Worm (Caenorhabditis elegans): ENCODE measurements around the gene usp-46.

DNA sequence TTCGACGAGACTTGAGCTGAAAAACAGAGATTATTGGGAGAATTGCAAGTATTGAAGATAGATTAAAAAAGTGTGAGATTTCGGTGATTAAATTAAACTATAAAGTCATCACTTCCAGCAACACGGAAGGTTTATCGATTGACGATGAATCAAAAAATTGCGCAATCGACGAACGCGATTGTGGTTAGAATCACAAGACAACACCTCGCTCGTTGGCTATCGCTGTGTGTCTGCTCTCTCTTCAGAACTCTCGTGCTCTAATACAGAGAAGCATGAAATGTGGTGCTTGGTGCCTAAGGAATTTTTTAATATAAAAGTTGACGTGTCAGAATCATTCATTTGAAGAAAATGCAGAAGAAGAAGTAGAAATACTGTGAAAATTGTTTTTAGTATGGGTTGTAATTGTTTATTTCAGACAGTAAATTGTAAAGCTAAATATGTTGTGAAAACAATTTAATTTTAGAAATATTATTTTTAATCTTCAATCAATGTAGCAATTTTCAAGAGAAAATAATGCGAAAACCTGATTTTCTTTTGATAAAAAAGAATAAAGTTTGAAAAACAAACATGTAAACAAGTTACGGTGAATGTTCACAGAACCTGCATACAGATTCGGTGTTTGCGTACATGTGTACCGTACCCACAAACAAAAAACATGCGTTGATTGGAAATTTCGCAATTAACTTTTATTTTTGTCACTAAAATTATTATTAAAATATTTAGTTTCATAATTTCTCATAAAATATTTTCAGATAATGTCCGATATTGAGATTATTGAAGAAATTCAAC, 50.9 kb downstream of the usp-46 start, which contains the start of the genes ZK632.10 and ZK632.11:
- TF ChIP-seq dmd-4 (tag; optimal IDR thresholded peaks at IDR 0.05; ENCODE audit: borderline replicate concordance) (no peak), ama-1 (optimal IDR thresholded peaks at IDR 0.05) (no peak), F13H6.1 (tag; optimal IDR thresholded peaks at IDR 0.05) (no peak), fkh-10 (GFP tag; optimal IDR thresholded peaks at IDR 0.05) (no peak), tbx-2 (tag; optimal IDR thresholded peaks at IDR 0.05) (no peak), K02D7.2 (tag; optimal IDR thresholded peaks at IDR 0.05) (no peak), pat-9 (tag; optimal IDR thresholded peaks at IDR 0.05) (no peak), fkh-6 (tag; optimal IDR thresholded peaks at IDR 0.05) (no peak), ceh-31 (tag; optimal IDR thresholded peaks at IDR 0.05) (no peak), ceh-34 (tag; optimal IDR thresholded peaks at IDR 0.05) (no peak), dve-1 (tag; optimal IDR thresholded peaks at IDR 0.05) (no peak), zip-5 (tag; optimal IDR thresholded peaks at IDR 0.05) (no peak), K09A11.1 (tag; optimal IDR thresholded peaks at IDR 0.05; ENCODE audit: insufficient read depth) (no peak)

Data from whole organism, late embryonic.